Worm (Caenorhabditis elegans): ENCODE data around the gene C36A4.11.

The C36A4.11 gene

DNA sequence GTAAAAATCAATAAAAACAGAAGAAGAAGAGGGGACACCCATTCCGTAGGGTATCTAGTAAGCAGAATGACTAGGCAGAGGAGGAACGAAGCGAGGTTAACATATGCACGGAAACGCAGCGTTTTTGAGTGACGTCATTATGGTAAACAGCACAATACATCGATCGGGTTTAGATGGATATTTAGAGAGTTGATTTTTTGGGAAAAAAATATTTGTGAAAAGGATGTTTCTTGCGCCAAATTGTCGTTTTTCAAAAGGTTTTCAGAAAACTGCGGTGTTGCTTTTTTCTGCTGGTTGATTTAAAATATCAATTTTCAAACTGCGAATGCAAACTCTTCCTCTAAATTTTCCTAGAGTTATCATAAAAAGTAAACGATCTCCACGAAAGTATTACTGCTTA lies 9.0 kb upstream of the C36A4.11 start, which contains the start of gene C36A4.10:
TSS of gene C36A4.10 (minus strand) at position 101 of the 400 bp plus-strand sequence.
- TF ChIP-seq nhr-111 (GFP tag; optimal IDR thresholded peaks at IDR 0.05) (no peak), pha-4 (GFP tag; IDR thresholded peaks at IDR 0.05) (no peak), pha-4 (tag; optimal IDR thresholded peaks at IDR 0.05) (no peak), dpl-1 (GFP tag; optimal IDR thresholded peaks at IDR 0.05) (no peak), dve-1 (tag; optimal IDR thresholded peaks at IDR 0.05; ENCODE audit: insufficient read depth) (no peak), fos-1 (tag; optimal IDR thresholded peaks at IDR 0.05) (no peak), rbr-2 (tag; optimal IDR thresholded peaks at IDR 0.05) (no peak), lsy-2 (tag; optimal IDR thresholded peaks at IDR 0.05) (no peak), zfp-3 (GFP tag; conservative IDR thresholded peaks at IDR 0.05) (no peak), mxl-3 (GFP tag; optimal IDR thresholded peaks at IDR 0.05) (no peak), nhr-102 (tag; optimal IDR thresholded peaks at IDR 0.05) (no peak), F26F4.8 (GFP tag; conservative IDR thresholded peaks at IDR 0.05) (no peak), mdt-29 (GFP tag; IDR thresholded peaks at IDR 0.05) (no peak), madf-9 (GFP tag; conservative IDR thresholded peaks at IDR 0.05) (no peak), nhr-11 (tag; optimal IDR thresholded peaks at IDR 0.05) (no peak), nhr-10 (tag; optimal IDR thresholded peaks at IDR 0.05) (no peak), duxl-1 (tag; optimal IDR thresholded peaks at IDR 0.05; ENCODE audit: poor library complexity) (no peak), fkh-10 (GFP tag; optimal IDR thresholded peaks at IDR 0.05) (no peak)

- TF ChIP-seq skn-1 (tag; optimal IDR thresholded peaks at IDR 0.05) (no peak), unc-62 (GFP tag; optimal IDR thresholded peaks at IDR 0.05 in 1 of 2) (peak in 1 of 2 experiments; percentile 91), unc-62 (tag; optimal IDR thresholded peaks at IDR 0.05) (no peak)
Measured at ce11 chrIII:3831798-3832197, 8.6 kb upstream of the C36A4.11 start.

DNA sequence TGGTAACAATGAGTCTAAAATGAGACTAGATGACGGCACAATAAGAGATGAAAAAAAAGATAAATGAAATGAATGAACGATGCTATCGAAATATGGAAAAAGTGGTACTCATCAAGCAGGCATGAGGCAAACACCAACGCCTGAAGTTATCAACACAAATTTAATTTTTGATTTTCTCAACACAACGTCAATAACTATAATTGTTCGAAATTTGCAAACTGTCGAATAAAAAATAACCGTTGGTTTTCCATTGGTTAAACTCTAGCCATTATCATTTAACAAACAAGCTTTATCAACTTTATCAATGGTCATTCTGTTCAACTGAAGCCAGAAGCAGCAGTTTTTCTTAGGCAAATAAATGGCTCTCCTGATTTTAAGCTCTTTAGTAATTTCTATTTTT lies 8.1 kb upstream of the C36A4.11 start, which contains the start of gene cyp-25A1:
TSS of gene cyp-25A1 (plus strand) at position 301 of the 400 bp plus-strand sequence.
- no peak for TF ChIP-seq madf-9 (GFP tag; conservative IDR thresholded peaks at IDR 0.05)
- TF ChIP-seq zip-2 (tag; optimal IDR thresholded peaks at IDR 0.05): no peak
- TF ChIP-seq nhr-28 (tag; optimal IDR thresholded peaks at IDR 0.05): peak; percentile 12
- no peak for TF ChIP-seq ceh-62 (tag; optimal IDR thresholded peaks at IDR 0.05)
- no peak for TF ChIP-seq zfp-2 (tag; optimal IDR thresholded peaks at IDR 0.05)
- no peak for TF ChIP-seq lin-29 (GFP tag; IDR thresholded peaks at IDR 0.05)
- no peak for TF ChIP-seq zfp-3 (GFP tag; conservative IDR thresholded peaks at IDR 0.05)
- TF ChIP-seq nhr-237 (tag; optimal IDR thresholded peaks at IDR 0.05): no peak
- no peak for TF ChIP-seq php-3 (GFP tag; IDR thresholded peaks at IDR 0.05)
- TF ChIP-seq daf-16 (GFP tag; optimal IDR thresholded peaks at IDR 0.05): no peak
- peak; percentile 43 for TF ChIP-seq daf-16 (tag; optimal IDR thresholded peaks at IDR 0.05)
- TF ChIP-seq fkh-10 (GFP tag; optimal IDR thresholded peaks at IDR 0.05): no peak
- no peak for TF ChIP-seq F37D6.2 (tag; optimal IDR thresholded peaks at IDR 0.05)
- TF ChIP-seq ama-1 (optimal IDR thresholded peaks at IDR 0.05): no peak

DNA sequence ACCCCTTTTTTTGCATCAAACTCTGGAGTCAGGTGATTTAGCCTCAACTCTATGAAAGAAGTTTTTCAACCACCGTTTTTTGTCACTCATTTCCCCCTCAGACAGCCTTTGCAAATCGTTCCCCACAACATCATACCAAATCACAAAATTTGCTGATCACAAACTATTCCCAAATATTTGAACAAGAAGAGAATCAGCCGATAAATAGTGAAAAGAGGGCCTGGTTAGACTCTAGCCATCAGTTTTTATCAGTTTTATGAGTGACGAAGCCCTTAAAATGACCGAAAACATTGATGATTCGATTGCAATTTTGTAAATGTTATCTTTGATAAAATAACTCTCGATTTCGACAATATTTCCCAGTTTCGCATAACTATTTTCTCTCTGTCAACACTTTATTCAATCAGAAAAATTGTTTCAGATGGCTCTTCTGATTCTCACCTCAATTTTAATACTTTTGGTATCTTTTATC lies 5.5 kb upstream of the C36A4.11 start, which contains the start of gene cyp-25A2:
TSS of gene cyp-25A2 (plus strand) at position 422 of the 472 bp plus-strand sequence.
- TF ChIP-seq nhr-28 (tag; optimal IDR thresholded peaks at IDR 0.05) (peak; percentile 74), R02D3.7 (tag; optimal IDR thresholded peaks at IDR 0.05) (no peak), dmd-6 (GFP tag; IDR thresholded peaks at IDR 0.05) (peak; percentile 73), zip-2 (tag; optimal IDR thresholded peaks at IDR 0.05) (no peak), cey-2 (tag; optimal IDR thresholded peaks at IDR 0.05; ENCODE audit: borderline replicate concordance, insufficient read depth) (no peak), Y75B8A.6 (GFP tag; IDR thresholded peaks at IDR 0.05) (no peak), arid-1 (GFP tag; conservative IDR thresholded peaks at IDR 0.05) (no peak), zag-1 (tag; optimal IDR thresholded peaks at IDR 0.05) (no peak), nhr-6 (tag; optimal IDR thresholded peaks at IDR 0.05) (no peak), ces-1 (GFP tag; optimal IDR thresholded peaks at IDR 0.05) (no peak), hmg-1.1 (GFP tag; IDR thresholded peaks at IDR 0.05) (no peak), dpl-1 (GFP tag; optimal IDR thresholded peaks at IDR 0.05) (no peak), nhr-76 (tag; optimal IDR thresholded peaks at IDR 0.05) (no peak), ama-1 (optimal IDR thresholded peaks at IDR 0.05) (no peak), fkh-10 (GFP tag; optimal IDR thresholded peaks at IDR 0.05) (no peak), ceh-32 (tag; optimal IDR thresholded peaks at IDR 0.05; ENCODE audit: poor library complexity) (no peak), zfp-3 (GFP tag; conservative IDR thresholded peaks at IDR 0.05) (no peak), nhr-102 (tag; optimal IDR thresholded peaks at IDR 0.05) (no peak), daf-16 (GFP tag; optimal IDR thresholded peaks at IDR 0.05) (no peak), daf-16 (tag; optimal IDR thresholded peaks at IDR 0.05) (peak; percentile 91), php-3 (GFP tag; IDR thresholded peaks at IDR 0.05) (peak; percentile 80), skn-1 (tag; optimal IDR thresholded peaks at IDR 0.05) (no peak), ceh-62 (tag; optimal IDR thresholded peaks at IDR 0.05) (no peak), nhr-10 (tag; optimal IDR thresholded peaks at IDR 0.05) (no peak), hif-1 (tag; optimal IDR thresholded peaks at IDR 0.05) (no peak), ZK337.2 (GFP tag; IDR thresholded peaks at IDR 0.05) (no peak)

All from whole organism, L4 larva.